Worm (Caenorhabditis elegans): ENCODE measurements around the gene F41H8.1.

DNA sequence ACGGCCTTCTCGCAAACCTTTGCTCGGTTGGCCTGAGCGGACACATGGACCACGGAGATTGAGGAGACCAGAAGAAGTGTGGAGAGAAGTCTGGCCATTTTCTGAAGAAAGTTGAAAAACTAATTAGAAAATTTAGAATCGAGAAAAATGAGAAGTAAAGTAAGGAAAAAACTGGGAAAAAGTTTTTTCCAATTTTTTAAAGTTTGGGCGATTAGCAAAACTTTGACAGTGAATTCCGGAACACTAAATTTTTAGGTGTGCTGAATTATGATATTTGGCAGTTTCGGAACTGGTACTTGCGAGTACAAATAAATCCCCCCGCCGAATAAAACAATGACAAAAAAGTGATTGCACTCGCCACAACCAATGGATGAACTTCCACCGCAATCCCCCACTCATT lies 33.3 kb downstream of the F41H8.1 start, which contains the start of gene T02B11.3:
- TF ChIP-seq mdl-1 (tag; optimal IDR thresholded peaks at IDR 0.05) (no peak), aly-2 (tag; optimal IDR thresholded peaks at IDR 0.05) (no peak)
